Worm (Caenorhabditis elegans) whole organism, mixed stage, embryonic: ENCODE measurements around the gene swsn-1.
A peak's percentile ranks its signal among the peaks of the same experiment; 100 is the strongest.

Source experiments
- M03D4.4 ChIP-seq: sonication (generic microtip); optimal IDR thresholded peaks from 2 replicates; lab custom pipeline; 2017; ENCODE audit warnings: mild to moderate bottlenecking, missing genetic modification characterization, missing compliant biosample characterization
- ceh-39 ChIP-seq: fragments of 150-350 bp; optimal IDR thresholded peaks from 2 replicates; lab custom pipeline; 2014; ENCODE audit warnings: missing biosample characterization, missing genetic modification characterization
- ceh-43 ChIP-seq: fragments of 200-800 bp; sonication (Bioruptor generic); optimal IDR thresholded peaks from 2 replicates; lab custom pipeline; 2018; ENCODE audit warnings: mild to moderate bottlenecking, missing genetic modification characterization, moderate library complexity, missing compliant biosample characterization
- ceh-83 ChIP-seq: fragments of 200-800 bp; sonication (Bioruptor generic); optimal IDR thresholded peaks from 2 replicates; lab custom pipeline; 2018; ENCODE audit warnings: mild to moderate bottlenecking, missing genetic modification characterization, missing compliant biosample characterization
- ces-1 ChIP-seq: fragments of 150-350 bp; optimal IDR thresholded peaks from 2 replicates; lab custom pipeline; 2014; ENCODE audit warnings: missing biosample characterization, missing genetic modification reagents, missing genetic modification characterization
- cnd-1 ChIP-seq: fragments of 200-800 bp; sonication (Bioruptor generic); optimal IDR thresholded peaks from 2 replicates; lab custom pipeline; 2018; ENCODE audit warnings: mild to moderate bottlenecking, missing genetic modification characterization, missing compliant biosample characterization
- drap-1 ChIP-seq: fragments of 200-800 bp; sonication (Bioruptor generic); optimal IDR thresholded peaks from 3 replicates; lab custom pipeline; 2018; ENCODE audit warnings: mild to moderate bottlenecking, missing genetic modification characterization, missing compliant biosample characterization
- elt-1 ChIP-seq: sonication (generic microtip); optimal IDR thresholded peaks from 2 replicates; lab custom pipeline; 2017; ENCODE audit warnings: missing genetic modification characterization, mild to moderate bottlenecking, missing compliant biosample characterization, antibody characterized with exemption, moderate library complexity, borderline replicate concordance; ENCODE audit not compliant: insufficient read depth
- elt-3 ChIP-seq: fragments of 150-350 bp; optimal IDR thresholded peaks from 2 replicates; lab custom pipeline; 2014; ENCODE audit warnings: missing biosample characterization, missing genetic modification characterization
- flh-1 ChIP-seq: fragments of 200-800 bp; sonication (Bioruptor generic); optimal IDR thresholded peaks from 2 replicates; lab custom pipeline; 2018; ENCODE audit warnings: mild to moderate bottlenecking, missing genetic modification characterization, moderate library complexity, missing compliant biosample characterization
- ham-2 ChIP-seq: fragments of 200-800 bp; sonication (Bioruptor generic); optimal IDR thresholded peaks from 2 replicates; lab custom pipeline; 2018; ENCODE audit warnings: mild to moderate bottlenecking, missing genetic modification characterization, missing compliant biosample characterization
- hlh-1 ChIP-seq: fragments of 150-350 bp; optimal IDR thresholded peaks from 2 replicates; lab custom pipeline; 2014; ENCODE audit warnings: missing biosample characterization, missing genetic modification reagents, missing genetic modification characterization
- lin-13 ChIP-seq: fragments of 150-350 bp; optimal IDR thresholded peaks from 2 replicates; lab custom pipeline; 2014; ENCODE audit warnings: missing biosample characterization, missing genetic modification characterization
- lin-32 ChIP-seq: fragments of 200-800 bp; sonication (Bioruptor generic); optimal IDR thresholded peaks from 2 replicates; lab custom pipeline; 2018; ENCODE audit warnings: mild to moderate bottlenecking, missing genetic modification characterization, missing compliant biosample characterization
- lsy-2 ChIP-seq: fragments of 150-350 bp; optimal IDR thresholded peaks from 2 replicates; lab custom pipeline; 2014; ENCODE audit warnings: missing biosample characterization, missing genetic modification characterization
- mab-5 ChIP-seq: fragments of 150-350 bp; optimal IDR thresholded peaks from 2 replicates; lab custom pipeline; 2014; ENCODE audit warnings: missing biosample characterization, missing genetic modification characterization
- mep-1 ChIP-seq: fragments of 150-350 bp; optimal IDR thresholded peaks from 2 replicates; lab custom pipeline; 2017; ENCODE audit warnings: missing biosample characterization, missing genetic modification reagents, missing genetic modification characterization, inconsistent platforms
- mls-2 ChIP-seq: sonication (generic microtip); optimal IDR thresholded peaks from 2 replicates; lab custom pipeline; 2016; ENCODE audit warnings: mild to moderate bottlenecking, missing genetic modification characterization, moderate library complexity, missing compliant biosample characterization
- nhr-12 ChIP-seq: fragments of 150-350 bp; optimal IDR thresholded peaks from 2 replicates; lab custom pipeline; 2014; ENCODE audit warnings: missing biosample characterization, missing genetic modification characterization
- nhr-2 ChIP-seq: fragments of 150-350 bp; optimal IDR thresholded peaks from 2 replicates; lab custom pipeline; 2014; ENCODE audit warnings: missing biosample characterization, missing genetic modification characterization
- nhr-237 ChIP-seq: fragments of 150-350 bp; optimal IDR thresholded peaks from 2 replicates; lab custom pipeline; 2014; ENCODE audit warnings: missing biosample characterization, missing genetic modification characterization
- nhr-28 ChIP-seq: fragments of 150-350 bp; optimal IDR thresholded peaks from 2 replicates; lab custom pipeline; 2014; ENCODE audit warnings: missing biosample characterization, missing genetic modification characterization
- nhr-76 ChIP-seq: sonication (generic microtip); optimal IDR thresholded peaks from 2 replicates; lab custom pipeline; 2017; ENCODE audit warnings: missing biosample characterization, missing genetic modification characterization
- pha-4 ChIP-seq: fragments of 150-350 bp; optimal IDR thresholded peaks from 2 replicates; lab custom pipeline; 2018; ENCODE audit warnings: missing biosample characterization, missing genetic modification reagents, missing genetic modification characterization
- sem-2 ChIP-seq: fragments of 200-800 bp; sonication (Bioruptor generic); optimal IDR thresholded peaks from 2 replicates; lab custom pipeline; 2018; ENCODE audit warnings: mild to moderate bottlenecking, missing genetic modification characterization, missing compliant biosample characterization
- snpc-4 ChIP-seq: fragments of 150-350 bp; optimal IDR thresholded peaks from 2 replicates; lab custom pipeline; 2014; ENCODE audit warnings: missing biosample characterization, missing genetic modification characterization
- sptf-1 ChIP-seq: sonication (generic microtip); optimal IDR thresholded peaks from 2 replicates; lab custom pipeline; 2017; ENCODE audit warnings: mild to moderate bottlenecking, missing genetic modification characterization, moderate library complexity, missing compliant biosample characterization
- tbx-8 ChIP-seq: fragments of 200-800 bp; sonication (Bioruptor generic); optimal IDR thresholded peaks from 2 replicates; lab custom pipeline; 2018; ENCODE audit warnings: mild to moderate bottlenecking, missing genetic modification characterization, moderate library complexity, missing compliant biosample characterization
- unc-39 ChIP-seq: fragments of 150-350 bp; optimal IDR thresholded peaks from 2 replicates; lab custom pipeline; 2014; ENCODE audit warnings: missing biosample characterization, missing genetic modification characterization
- unc-62 ChIP-seq: fragments of 150-350 bp; optimal IDR thresholded peaks from 2 replicates; lab custom pipeline; 2014; ENCODE audit warnings: missing biosample characterization, missing genetic modification reagents, missing genetic modification characterization
- zip-8 ChIP-seq: fragments of 150-350 bp; optimal IDR thresholded peaks from 2 replicates; lab custom pipeline; 2014; ENCODE audit warnings: missing biosample characterization, missing genetic modification characterization
- ztf-11 ChIP-seq: fragments of 150-350 bp; optimal IDR thresholded peaks from 2 replicates; lab custom pipeline; 2014; ENCODE audit warnings: missing biosample characterization, missing genetic modification characterization

Gene swsn-1

DNA sequence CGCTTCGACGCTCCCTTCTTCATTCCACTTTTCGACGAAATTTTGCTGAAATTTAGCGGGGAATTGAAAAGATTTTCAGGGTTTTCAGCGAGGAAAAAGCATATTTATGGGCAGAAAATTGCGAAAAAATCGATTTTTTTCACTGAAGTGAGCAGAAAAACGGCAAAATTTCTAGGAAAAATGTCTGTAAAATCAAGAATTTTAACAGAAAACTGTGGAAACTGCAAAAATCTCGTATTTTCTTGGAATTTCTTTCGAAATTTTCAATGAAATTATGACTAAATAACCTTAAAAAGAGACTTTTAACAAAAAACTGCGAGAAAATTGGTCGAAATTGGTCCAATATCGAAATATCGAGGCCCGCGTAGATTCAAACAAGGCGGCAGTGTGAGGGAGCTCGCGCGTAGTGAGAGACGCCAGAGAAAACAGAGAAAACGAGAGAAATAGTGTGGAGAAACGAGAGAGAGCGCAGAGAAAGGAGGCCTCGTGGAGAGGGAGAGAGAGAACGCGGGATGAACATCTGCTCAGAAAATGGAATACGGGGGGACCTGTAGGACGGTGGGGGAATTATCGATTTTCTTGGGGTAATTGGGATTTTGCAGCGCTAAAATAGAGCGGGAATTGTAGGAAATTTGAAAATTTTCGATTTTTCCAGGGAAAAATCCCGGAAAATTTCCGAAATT, at the start of gene swsn-1:
Gene swsn-1, minus strand, starts transcription at position 51 of the 683 bp plus-strand sequence.
- TF ChIP-seq pha-4 (no peak), ztf-11 (tag; lab: Kevin White, UChicago) (no peak), lin-13 (tag; lab: Kevin White, UChicago) (no peak), hlh-1 (peak; percentile 20), mls-2 (no peak), sem-2 (no peak), nhr-2 (no peak), lsy-2 (tag; lab: Kevin White, UChicago) (peak; percentile 4), ceh-39 (tag; lab: Kevin White, UChicago) (peak; percentile 85), unc-62 (no peak), ceh-43 (no peak), lin-32 (GFP tag; lab: Kevin White, UChicago) (peak; percentile 65), mab-5 (tag; lab: Kevin White, UChicago) (no peak), mep-1 (tag; lab: Kevin White, UChicago) (peak; percentile 38), cnd-1 (tag; lab: Kevin White, UChicago) (peak; percentile 70), ces-1 (GFP tag; lab: Kevin White, UChicago) (peak; percentile 56), unc-39 (no peak), zip-8 (no peak)

DNA sequence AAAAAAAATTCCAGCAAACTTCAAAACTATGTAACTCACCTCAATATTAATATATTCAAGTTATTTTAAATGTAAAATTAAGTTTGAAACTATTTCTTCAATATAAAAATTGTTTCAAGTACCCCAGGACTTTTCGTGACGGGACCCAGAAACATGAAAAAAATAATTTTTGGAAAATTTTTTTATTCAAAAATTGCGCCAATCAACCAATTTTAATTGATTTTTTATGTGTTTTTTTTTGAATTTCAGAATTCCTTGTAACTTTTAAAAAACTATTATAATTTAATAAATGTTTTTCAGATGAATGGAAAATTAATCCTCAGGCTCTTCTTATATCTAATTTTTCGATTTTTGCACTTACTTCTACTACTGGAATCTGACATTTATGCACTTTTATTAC, 48.4 kb upstream of the swsn-1 start, which contains the start of gene ZC15.5:
Gene ZC15.5, plus strand, starts transcription at position 301 of the 400 bp plus-strand sequence.
- TF ChIP-seq sptf-1 (tag; lab: Kevin White, UChicago), result no peak
- no peak for TF ChIP-seq lsy-2 (tag; lab: Kevin White, UChicago)
- TF ChIP-seq nhr-2, result no peak
- TF ChIP-seq unc-62, result no peak
- TF ChIP-seq elt-3 (tag; lab: Kevin White, UChicago), result no peak
- TF ChIP-seq elt-1 (tag; lab: Kevin White, UChicago), result no peak
- TF ChIP-seq nhr-28, result no peak
- no peak for TF ChIP-seq ham-2 (GFP tag; lab: Kevin White, UChicago)
- TF ChIP-seq tbx-8 (GFP tag; lab: Kevin White, UChicago), result no peak
- no peak for TF ChIP-seq M03D4.4 (tag; lab: Kevin White, UChicago)
- no peak for TF ChIP-seq ceh-83
- TF ChIP-seq hlh-1, result no peak
- TF ChIP-seq pha-4, result no peak
- TF ChIP-seq sem-2, result no peak
- TF ChIP-seq nhr-237 (tag; lab: Kevin White, UChicago), result no peak
- no peak for TF ChIP-seq mab-5 (tag; lab: Kevin White, UChicago)
- no peak for TF ChIP-seq ztf-11 (tag; lab: Kevin White, UChicago)

DNA sequence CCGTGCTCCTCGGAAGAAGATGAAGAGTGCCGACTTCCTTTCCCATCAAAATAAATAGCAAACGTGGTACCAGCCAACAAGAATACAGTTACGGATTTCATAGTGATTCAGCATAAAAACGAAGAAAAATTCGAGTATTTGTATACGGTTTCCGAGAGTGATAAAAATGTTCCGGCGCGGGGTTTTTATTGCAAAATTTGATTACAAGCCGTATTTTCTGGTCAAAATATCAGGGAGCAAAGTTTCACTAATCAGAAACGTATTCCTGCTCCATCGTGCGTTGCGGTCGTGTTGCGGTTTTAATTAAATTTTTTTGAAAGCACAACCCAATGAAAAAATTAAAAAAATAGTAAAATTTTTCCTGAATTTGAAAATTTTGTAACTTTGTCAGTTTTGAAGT, 45.1 kb upstream of the swsn-1 start, which contains the start of gene clec-261:
Gene clec-261, minus strand, starts transcription at position 101 of the 400 bp plus-strand sequence.
- TF ChIP-seq hlh-1, result no peak
- no peak for TF ChIP-seq snpc-4 (tag; lab: Kevin White, UChicago)
- TF ChIP-seq ceh-43, result no peak
- TF ChIP-seq unc-62, result no peak
- TF ChIP-seq zip-8, result no peak
- no peak for TF ChIP-seq ceh-83
- TF ChIP-seq mls-2, result no peak
- TF ChIP-seq sem-2, result no peak
- no peak for TF ChIP-seq drap-1
- no peak for TF ChIP-seq ces-1 (GFP tag; lab: Kevin White, UChicago)
- no peak for TF ChIP-seq mep-1 (tag; lab: Kevin White, UChicago)
- TF ChIP-seq flh-1 (GFP tag; lab: Kevin White, UChicago), result no peak

DNA sequence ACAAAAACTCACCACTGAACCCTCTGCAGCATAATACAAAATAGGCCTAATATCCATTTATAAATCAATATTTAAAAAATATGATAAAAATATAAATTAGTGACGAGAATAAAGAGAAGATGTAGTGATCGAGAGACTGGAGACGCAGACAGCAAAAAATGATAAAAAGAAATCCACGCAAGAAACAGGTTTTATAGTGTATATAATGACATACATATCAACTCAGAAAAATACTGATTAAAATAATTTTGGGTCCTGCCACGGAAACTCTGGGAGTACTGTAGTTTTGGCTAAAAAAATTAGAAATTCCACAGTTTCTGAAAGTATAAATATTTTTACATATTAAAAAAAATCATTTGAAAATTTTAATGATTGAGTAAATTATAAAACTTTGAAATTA, 40.0 kb upstream of the swsn-1 start, which contains the start of gene mlt-4:
Gene mlt-4, minus strand, starts transcription at position 101 of the 400 bp plus-strand sequence.
- TF ChIP-seq mab-5 (tag; lab: Kevin White, UChicago) (no peak), ham-2 (GFP tag; lab: Kevin White, UChicago) (no peak), flh-1 (GFP tag; lab: Kevin White, UChicago) (no peak), zip-8 (no peak), snpc-4 (tag; lab: Kevin White, UChicago) (no peak), nhr-237 (tag; lab: Kevin White, UChicago) (no peak), pha-4 (no peak), cnd-1 (tag; lab: Kevin White, UChicago) (no peak), ceh-83 (no peak), nhr-12 (no peak), nhr-2 (no peak)

DNA sequence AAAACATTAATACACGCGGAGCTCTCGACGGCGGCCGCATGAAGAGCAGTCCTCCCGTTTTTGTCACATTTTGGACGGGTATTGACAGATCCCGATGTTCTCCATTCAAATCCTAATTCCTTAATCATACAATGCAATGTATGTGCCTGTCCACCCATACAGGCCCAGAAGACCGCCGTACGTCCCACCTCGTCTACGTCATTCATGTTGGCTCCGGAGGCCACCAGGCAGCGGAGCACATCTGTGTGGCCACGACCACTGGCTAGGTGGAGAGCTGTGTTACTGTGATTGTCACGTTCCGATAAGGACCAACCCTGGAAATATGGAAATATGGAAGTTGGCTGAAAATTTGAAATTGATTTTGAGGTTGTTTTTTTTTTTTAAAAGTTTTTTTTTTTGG, 33.5 kb upstream of the swsn-1 start:
- no peak for TF ChIP-seq mep-1 (tag; lab: Kevin White, UChicago)
- TF ChIP-seq mab-5 (tag; lab: Kevin White, UChicago), result no peak
- no peak for TF ChIP-seq nhr-76 (tag; lab: Kevin White, UChicago)
- no peak for TF ChIP-seq sptf-1 (tag; lab: Kevin White, UChicago)
- TF ChIP-seq lin-13 (tag; lab: Kevin White, UChicago), result no peak
- TF ChIP-seq M03D4.4 (tag; lab: Kevin White, UChicago), result no peak
- TF ChIP-seq ham-2 (GFP tag; lab: Kevin White, UChicago), result no peak
- no peak for TF ChIP-seq nhr-237 (tag; lab: Kevin White, UChicago)
- TF ChIP-seq, all 35 proteins: peak for 0
